Worm (Caenorhabditis elegans) whole organism, midembryonic: ENCODE data around the gene cdc-25.3.

Experiments used
- T22C8.4 ChIP-seq: fragments of 200-800 bp; sonication (Bioruptor generic); IDR thresholded peaks from 2 replicates; pipeline ENCODE4 v1.3.6; 2022; ENCODE audit warnings: missing genetic modification characterization, missing compliant biosample characterization
- cog-1 ChIP-seq: sonication (generic microtip); optimal IDR thresholded peaks from 2 replicates; lab custom pipeline; 2016; ENCODE audit warnings: missing genetic modification characterization, missing compliant biosample characterization
- flt-1 ChIP-seq: fragments of 200-800 bp; sonication (Bioruptor generic); IDR thresholded peaks from 2 replicates; pipeline ENCODE4 v1.3.6; 2022; ENCODE audit warnings: missing genetic modification characterization, missing compliant biosample characterization
- ref-1 ChIP-seq: fragments of 200-800 bp; sonication (Bioruptor generic); conservative IDR thresholded peaks from 2 replicates; pipeline ENCODE4 v1.3.6; 2022; ENCODE audit warnings: missing genetic modification reagents, missing genetic modification characterization, missing compliant biosample characterization
- tab-1 ChIP-seq: fragments of 200-800 bp; sonication (Bioruptor generic); IDR thresholded peaks from 2 replicates; pipeline ENCODE4 v1.3.6; 2022; ENCODE audit warnings: missing genetic modification characterization, missing compliant biosample characterization
- ztf-23 ChIP-seq: fragments of 200-800 bp; sonication (Bioruptor generic); IDR thresholded peaks from 2 replicates; pipeline ENCODE4 v1.3.6; 2022; ENCODE audit warnings: missing genetic modification reagents, missing genetic modification characterization, missing compliant biosample characterization
- ztf-29 ChIP-seq: fragments of 200-800 bp; sonication (Bioruptor generic); IDR thresholded peaks from 2 replicates; pipeline ENCODE4 v1.3.6; 2022; ENCODE audit warnings: missing genetic modification reagents, missing genetic modification characterization, missing compliant biosample characterization

DNA sequence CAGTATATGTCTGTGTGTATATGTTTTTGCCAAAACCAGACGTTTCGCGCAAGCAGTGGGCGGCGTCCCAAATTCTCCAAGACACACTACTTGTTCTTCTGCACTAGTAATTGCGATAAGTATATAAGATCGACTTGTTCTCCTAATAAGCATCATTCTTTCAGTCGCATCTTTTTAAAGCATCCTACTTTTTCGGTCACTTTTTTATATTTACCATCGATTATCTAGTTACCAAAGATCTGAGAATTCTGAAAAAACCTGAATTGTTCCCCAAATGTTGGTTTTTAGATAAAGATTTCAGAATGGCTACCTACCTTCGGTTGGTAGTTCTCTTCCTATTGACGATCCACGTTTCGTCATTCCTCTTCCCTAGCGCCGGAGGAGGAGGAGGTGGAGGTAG, 44.3 kb upstream of the cdc-25.3 start, which contains the start of gene grl-25:
- no peak for TF ChIP-seq tab-1 (GFP tag; lab: Robert Waterston, UW)
- TF ChIP-seq ztf-23 (GFP tag; lab: Robert Waterston, UW) = no peak
- TF ChIP-seq ref-1 = no peak
- TF ChIP-seq ztf-29 (GFP tag; lab: Robert Waterston, UW) = no peak
- TF ChIP-seq cog-1 = no peak
- TF ChIP-seq flt-1 (GFP tag; lab: Robert Waterston, UW) = no peak
- TF ChIP-seq T22C8.4 (GFP tag; lab: Robert Waterston, UW) = no peak
